Fruit fly (Drosophila melanogaster) whole organism: Measurements from ENCODE around the gene Mgat4b.

Source experiments
- CG8478 ChIP-seq: fragments of >200 bp; optimal IDR thresholded peaks from 2 replicates; lab custom pipeline; 2018; ENCODE audit warnings: inconsistent platforms
- Dll ChIP-seq: fragments of >200 bp; optimal IDR thresholded peaks from 2 replicates; lab custom pipeline; 2017
- EcR ChIP-seq, 2 experiments: fragments of >200 bp; optimal IDR thresholded peaks; 2 replicates each; lab custom pipeline; 2017; ENCODE audit warnings: missing biosample characterization in 2 of 2, missing genetic modification characterization in 2 of 2, missing genetic modification reagents in 2 of 2
- pan ChIP-seq: fragments of >200 bp; optimal IDR thresholded peaks from 2 replicates; lab custom pipeline; 2017
- psq ChIP-seq: fragments of >200 bp; optimal IDR thresholded peaks from 2 replicates; lab custom pipeline; 2017
- usp ChIP-seq: fragments of >200 bp; optimal IDR thresholded peaks from 2 replicates; lab custom pipeline; 2017; ENCODE audit warnings: missing biosample characterization, missing genetic modification characterization, mixed read lengths

Mgat4b gene

dm6 chr3L:14759984-14760626 lies 9.0 kb downstream of the Mgat4b start:
- TF ChIP-seq usp (GFP tag; lab: Kevin White, UChicago) (no peak), psq (no peak), pan (lab: Kevin White, UChicago) (no peak), Dll (lab: Kevin White, UChicago) (no peak), CG8478 (lab: Kevin White, UChicago) (no peak), EcR (GFP tag; optimal IDR thresholded peaks at IDR 0.05; lab: Kevin White, UChicago) (no peak)

dm6 chr3L:14759097-14759795 lies 9.8 kb downstream of the Mgat4b start:
- TF ChIP-seq psq (no peak), Dll (lab: Kevin White, UChicago) (peak; percentile 19)

DNA sequence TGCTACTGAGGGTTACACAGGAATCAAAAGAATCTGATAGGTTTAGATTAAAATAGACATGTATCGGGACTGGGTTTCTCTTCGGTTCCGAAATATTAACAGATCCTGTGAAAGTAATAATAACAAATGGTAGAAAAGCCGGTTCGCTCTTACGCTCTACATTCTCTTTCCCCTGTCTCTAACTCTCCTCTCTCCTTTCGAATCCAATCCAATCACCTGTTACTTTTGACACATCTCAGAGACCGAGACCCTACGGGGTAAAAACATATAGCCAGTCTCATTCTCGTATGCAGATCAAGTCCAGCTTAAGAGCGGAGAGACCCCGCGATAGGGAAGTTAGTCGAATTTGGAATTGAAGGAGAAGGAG lies 10.4 kb downstream of the Mgat4b start:
- no peak for TF ChIP-seq psq

DNA sequence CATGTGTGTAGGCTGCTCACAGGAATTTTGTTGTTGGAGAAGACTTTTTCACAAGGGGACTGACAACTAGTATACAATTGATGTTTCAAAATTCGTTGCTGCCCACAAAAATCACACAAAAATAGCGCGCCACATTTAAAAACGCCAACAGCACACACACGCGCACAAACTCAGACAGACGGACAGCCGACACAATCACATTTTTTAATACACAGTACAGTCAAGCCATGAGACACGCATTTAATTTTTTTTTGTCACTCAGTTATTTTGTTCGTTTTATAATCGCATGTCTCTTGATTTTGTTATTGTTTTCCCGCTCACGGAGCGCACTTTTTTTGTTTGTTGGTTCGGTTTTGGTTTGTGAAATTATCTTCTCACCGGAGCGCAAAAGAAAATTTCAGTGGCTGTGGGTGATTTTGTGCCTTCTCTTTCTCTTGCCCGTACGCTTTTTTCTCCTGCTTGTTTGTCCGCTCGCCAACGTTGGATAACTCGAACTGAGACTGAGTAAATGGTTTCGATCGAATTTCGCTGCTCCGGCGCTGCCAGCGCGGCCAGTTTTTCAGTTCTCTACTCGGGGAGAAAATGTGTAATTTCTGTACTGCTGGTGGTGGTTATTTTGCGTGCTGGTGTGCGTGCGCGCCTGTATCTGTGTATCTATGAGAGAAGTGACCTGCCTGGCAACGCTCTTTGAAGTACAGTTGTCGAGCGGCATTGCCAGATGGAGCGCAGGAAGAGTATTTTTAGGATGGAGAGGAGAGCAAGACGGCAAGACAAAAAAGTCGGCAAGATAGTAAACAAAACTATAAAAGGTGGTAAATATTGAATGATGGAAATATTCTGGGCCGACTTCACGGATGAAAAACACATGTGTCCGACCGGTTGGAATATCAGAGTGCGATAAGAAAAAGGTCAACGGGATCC lies 11.4 kb downstream of the Mgat4b start, which contains the start of gene CG42507:
CG42507 (minus strand) TSS at position 499 of the 921 bp plus-strand sequence.
- TF ChIP-seq Dll (lab: Kevin White, UChicago) (peak; percentile 95), CG8478 (lab: Kevin White, UChicago) (no peak)

dm6 chr3L:14756724-14757463 lies 12.2 kb downstream of the Mgat4b start:
- TF ChIP-seq EcR (GFP tag; optimal IDR thresholded peaks at IDR 0.05; lab: Kevin White, UChicago) (no peak), Dll (lab: Kevin White, UChicago) (no peak), psq (no peak), pan (lab: Kevin White, UChicago) (no peak), CG8478 (lab: Kevin White, UChicago) (no peak), usp (GFP tag; lab: Kevin White, UChicago) (no peak)

- no peak for TF ChIP-seq psq
- TF ChIP-seq CG8478 (lab: Kevin White, UChicago) = peak; percentile 90
- no peak for TF ChIP-seq EcR (GFP tag; optimal IDR thresholded peaks at IDR 0.05; lab: Kevin White, UChicago)
- TF ChIP-seq pan (lab: Kevin White, UChicago) = no peak
- TF ChIP-seq Dll (lab: Kevin White, UChicago) = peak; percentile 95
- TF ChIP-seq usp (GFP tag; lab: Kevin White, UChicago) = no peak
Observed at dm6 chr3L:14755951-14756723, 12.9 kb downstream of the Mgat4b start.

DNA sequence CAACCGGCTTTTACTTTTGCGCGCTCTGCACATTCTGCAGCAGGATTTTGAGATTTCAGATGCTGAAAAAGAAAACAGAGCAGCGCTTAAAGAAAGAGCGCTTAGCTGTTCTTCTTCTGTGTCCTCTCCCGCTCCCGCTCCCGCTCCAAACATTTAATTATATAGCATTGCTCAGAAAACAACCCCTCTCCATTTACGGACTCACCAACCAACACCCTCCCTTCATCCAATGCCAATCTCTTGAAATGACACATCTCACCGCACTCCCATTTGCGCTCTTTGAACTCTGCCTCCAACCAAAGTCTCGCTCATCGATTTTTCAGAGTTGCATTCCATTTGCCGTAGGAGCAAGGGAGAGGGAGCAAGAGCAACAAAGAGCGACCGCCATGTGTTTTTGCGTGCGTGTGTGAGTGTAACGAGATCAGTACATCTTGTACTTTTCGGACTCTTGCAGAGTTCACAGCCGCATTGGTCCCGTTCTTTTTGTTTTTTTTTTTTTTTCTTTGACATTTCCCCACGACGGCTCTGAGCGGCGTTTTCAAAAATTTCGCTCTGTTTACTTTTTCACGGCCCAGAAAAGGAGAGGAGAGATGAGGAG lies 13.9 kb downstream of the Mgat4b start:
- TF ChIP-seq psq (no peak), Dll (lab: Kevin White, UChicago) (peak; percentile 99)

- TF ChIP-seq CG8478 (lab: Kevin White, UChicago) (no peak), pan (lab: Kevin White, UChicago) (no peak), usp (GFP tag; lab: Kevin White, UChicago) (no peak), EcR (GFP tag; optimal IDR thresholded peaks at IDR 0.05; lab: Kevin White, UChicago) (no peak), psq (no peak), Dll (lab: Kevin White, UChicago) (no peak)
Observed at dm6 chr3L:14752816-14753215, 16.3 kb downstream of the Mgat4b start.

DNA sequence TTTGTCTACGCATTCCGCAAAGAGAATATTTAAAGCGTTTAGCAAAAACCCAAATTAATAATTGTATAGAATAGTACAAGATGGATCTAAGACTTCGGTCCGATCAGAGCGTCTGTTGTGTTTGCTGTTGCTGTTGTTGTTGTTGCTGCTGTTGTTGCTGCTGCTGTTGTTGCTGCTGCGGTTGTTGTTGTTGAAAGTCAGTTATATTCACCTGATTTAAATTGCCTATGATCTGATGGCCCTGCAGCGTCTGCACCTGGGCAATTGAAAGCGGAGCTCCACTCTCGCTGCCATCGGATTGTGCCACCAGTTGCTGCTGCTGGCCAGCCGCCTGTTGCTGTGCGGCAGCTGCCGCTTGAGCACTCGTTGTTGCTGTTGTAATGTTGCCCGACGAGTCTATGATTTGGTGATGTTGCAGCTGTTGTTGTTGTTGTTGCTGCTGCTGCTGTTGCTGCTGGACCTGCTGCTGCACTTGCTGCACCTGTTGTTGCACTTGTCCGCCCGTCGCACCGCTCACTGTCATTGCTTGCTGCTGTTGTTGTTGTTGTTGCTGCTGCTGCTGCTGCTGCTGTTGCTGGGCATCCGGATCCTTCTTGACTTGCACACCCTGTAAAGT lies 17.9 kb downstream of the Mgat4b start:
- TF ChIP-seq psq (no peak), pan (lab: Kevin White, UChicago) (no peak), EcR (GFP tag; optimal IDR thresholded peaks at IDR 0.05; lab: Kevin White, UChicago) (no peak), Dll (lab: Kevin White, UChicago) (no peak), usp (GFP tag; lab: Kevin White, UChicago) (no peak), CG8478 (lab: Kevin White, UChicago) (no peak)

DNA sequence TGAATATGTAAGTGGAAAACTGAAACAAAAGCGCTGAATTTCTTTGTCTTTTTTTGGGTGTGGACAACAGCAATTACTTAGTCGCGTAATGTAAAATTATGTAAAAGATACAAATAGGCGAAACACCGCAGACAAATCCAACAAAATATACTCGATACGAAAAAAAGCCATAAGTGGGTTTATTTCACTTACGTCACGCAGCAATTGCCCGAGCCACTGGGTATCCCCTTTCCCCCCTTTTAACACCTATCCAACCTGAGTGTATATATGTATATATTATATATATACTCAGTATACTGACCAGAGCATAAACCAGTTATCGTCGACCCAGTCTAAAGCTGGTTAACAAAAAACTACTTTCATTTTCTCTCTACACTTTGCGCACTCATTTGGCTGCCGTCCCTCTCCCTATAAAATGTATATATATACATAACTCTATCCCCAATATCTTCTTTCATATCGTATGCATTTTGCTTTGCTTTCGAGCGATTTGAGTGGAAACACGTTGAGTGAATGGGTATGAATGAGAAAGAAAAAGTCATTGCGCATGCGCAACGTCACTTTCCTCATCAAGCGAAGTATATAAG lies 25.9 kb downstream of the Mgat4b start:
- no peak for TF ChIP-seq CG8478 (lab: Kevin White, UChicago)
- TF ChIP-seq Dll (lab: Kevin White, UChicago) = no peak
- no peak for TF ChIP-seq psq
- TF ChIP-seq pan (lab: Kevin White, UChicago) = no peak
- no peak for TF ChIP-seq usp (GFP tag; lab: Kevin White, UChicago)
- TF ChIP-seq EcR (GFP tag; optimal IDR thresholded peaks at IDR 0.05; lab: Kevin White, UChicago) = no peak
